Worm (Caenorhabditis elegans) whole organism, L3 larva: Measurements from ENCODE around the gene aps-2.

Experiments
- R02D3.7 ChIP-seq: fragments of 150-350 bp; optimal IDR thresholded peaks from 2 replicates; lab custom pipeline; 2014; ENCODE audit warnings: missing biosample characterization, missing genetic modification characterization
- ZK546.5 ChIP-seq: sonication (generic microtip); optimal IDR thresholded peaks from 2 replicates; lab custom pipeline; 2017; ENCODE audit warnings: missing biosample characterization, missing genetic modification characterization
- aly-2 ChIP-seq: fragments of 150-350 bp; optimal IDR thresholded peaks from 2 replicates; lab custom pipeline; 2014; ENCODE audit warnings: missing biosample characterization, missing genetic modification characterization
- ama-1 ChIP-seq: fragments of 150-350 bp; optimal IDR thresholded peaks from 2 replicates; lab custom pipeline; 2018
- ceh-16 ChIP-seq: sonication (generic microtip); optimal IDR thresholded peaks from 2 replicates; lab custom pipeline; 2017; ENCODE audit warnings: missing biosample characterization, missing genetic modification characterization
- ceh-28 ChIP-seq: fragments of 150-350 bp; optimal IDR thresholded peaks from 2 replicates; lab custom pipeline; 2014; ENCODE audit warnings: missing biosample characterization, missing genetic modification reagents, missing genetic modification characterization
- ceh-82 ChIP-seq: fragments of 150-350 bp; optimal IDR thresholded peaks from 2 replicates; lab custom pipeline; 2014; ENCODE audit warnings: missing biosample characterization, missing genetic modification characterization
- ceh-9 ChIP-seq: sonication (generic microtip); optimal IDR thresholded peaks from 2 replicates; lab custom pipeline; 2018; ENCODE audit warnings: missing biosample characterization, missing genetic modification characterization
- daf-12 ChIP-seq: fragments of 150-350 bp; optimal IDR thresholded peaks from 2 replicates; lab custom pipeline; 2014; ENCODE audit warnings: missing biosample characterization, missing genetic modification reagents, missing genetic modification characterization
- egl-27 ChIP-seq: sonication (generic microtip); optimal IDR thresholded peaks from 4 replicates; lab custom pipeline; 2017; ENCODE audit warnings: missing biosample characterization, missing genetic modification reagents, missing genetic modification characterization
- egl-5 ChIP-seq: fragments of 150-350 bp; optimal IDR thresholded peaks from 2 replicates; lab custom pipeline; 2017; ENCODE audit warnings: missing biosample characterization, missing genetic modification reagents, missing genetic modification characterization, inconsistent platforms
- elt-1 ChIP-seq: fragments of 150-350 bp; optimal IDR thresholded peaks from 2 replicates; lab custom pipeline; 2014; ENCODE audit warnings: missing biosample characterization, missing genetic modification characterization
- elt-2 ChIP-seq: sonication (generic microtip); optimal IDR thresholded peaks from 2 replicates; lab custom pipeline; 2016; ENCODE audit warnings: missing genetic modification reagents, mild to moderate bottlenecking, missing genetic modification characterization, missing compliant biosample characterization
- elt-3 ChIP-seq, 3 experiments: fragments of 150-350 bp in 1 of 3; sonication (generic microtip) in 2 of 3; optimal IDR thresholded peaks; 2 replicates in 2 of 3; 4 replicates in 1 of 3; lab custom pipeline; 2014 to 2017; ENCODE audit warnings: missing biosample characterization in 3 of 3, missing genetic modification characterization in 3 of 3
- eor-1 ChIP-seq, 2 experiments: fragments of 150-350 bp; optimal IDR thresholded peaks; 2 replicates each; lab custom pipeline; 2014 to 2018; ENCODE audit warnings: missing biosample characterization in 2 of 2, missing genetic modification characterization in 2 of 2
- fkh-10 ChIP-seq: sonication (generic microtip); optimal IDR thresholded peaks from 2 replicates; lab custom pipeline; 2017; ENCODE audit warnings: missing biosample characterization, missing genetic modification reagents, missing genetic modification characterization
- fkh-2 ChIP-seq: fragments of 150-350 bp; optimal IDR thresholded peaks from 2 replicates; lab custom pipeline; 2014; ENCODE audit warnings: missing biosample characterization, missing genetic modification reagents, missing genetic modification characterization
- fos-1 ChIP-seq: fragments of 150-350 bp; optimal IDR thresholded peaks from 2 replicates; lab custom pipeline; 2014; ENCODE audit warnings: missing biosample characterization, missing genetic modification characterization
- hmg-11 ChIP-seq: sonication (generic microtip); optimal IDR thresholded peaks from 2 replicates; lab custom pipeline; 2016; ENCODE audit warnings: missing genetic modification characterization, missing compliant biosample characterization
- jun-1 ChIP-seq: fragments of 150-350 bp; optimal IDR thresholded peaks from 2 replicates; lab custom pipeline; 2014; ENCODE audit warnings: missing biosample characterization, missing genetic modification reagents, missing genetic modification characterization
- lin-15B ChIP-seq: fragments of 150-350 bp; optimal IDR thresholded peaks from 2 replicates; lab custom pipeline; 2014; ENCODE audit warnings: missing biosample characterization, missing genetic modification characterization
- lin-39 ChIP-seq: fragments of 150-350 bp; optimal IDR thresholded peaks from 2 replicates; lab custom pipeline; 2018; ENCODE audit warnings: missing biosample characterization, missing genetic modification reagents, missing genetic modification characterization
- lsy-12 ChIP-seq: sonication (generic microtip); optimal IDR thresholded peaks from 2 replicates; lab custom pipeline; 2016; ENCODE audit warnings: mild to moderate bottlenecking, missing genetic modification characterization, missing compliant biosample characterization
- mdl-1 ChIP-seq: fragments of 150-350 bp; optimal IDR thresholded peaks from 2 replicates; lab custom pipeline; 2014; ENCODE audit warnings: missing biosample characterization, missing genetic modification characterization
- mml-1 ChIP-seq: fragments of 150-350 bp; sonication (generic microtip); optimal IDR thresholded peaks from 3 replicates; lab custom pipeline; 2014; ENCODE audit warnings: missing biosample characterization, missing genetic modification characterization
- nfya-1 ChIP-seq: sonication (generic microtip); optimal IDR thresholded peaks from 2 replicates; lab custom pipeline; 2017; ENCODE audit warnings: missing genetic modification characterization, mild to moderate bottlenecking, missing compliant biosample characterization, antibody characterized with exemption, moderate library complexity; ENCODE audit not compliant: insufficient read depth
- nhr-11 ChIP-seq: fragments of 150-350 bp; optimal IDR thresholded peaks from 2 replicates; lab custom pipeline; 2014; ENCODE audit warnings: missing biosample characterization, missing genetic modification characterization
- nhr-12 ChIP-seq: fragments of 150-350 bp; optimal IDR thresholded peaks from 2 replicates; lab custom pipeline; 2014; ENCODE audit warnings: missing biosample characterization, missing genetic modification characterization
- nhr-23 ChIP-seq: fragments of 150-350 bp; optimal IDR thresholded peaks from 2 replicates; lab custom pipeline; 2014; ENCODE audit warnings: missing biosample characterization, missing genetic modification reagents, missing genetic modification characterization
- nhr-237 ChIP-seq: fragments of 150-350 bp; optimal IDR thresholded peaks from 2 replicates; lab custom pipeline; 2014; ENCODE audit warnings: missing biosample characterization, missing genetic modification characterization
- nhr-25 ChIP-seq: sonication (generic microtip); optimal IDR thresholded peaks from 2 replicates; lab custom pipeline; 2017; ENCODE audit warnings: missing biosample characterization, missing genetic modification characterization
- nhr-28 ChIP-seq: fragments of 150-350 bp; optimal IDR thresholded peaks from 2 replicates; lab custom pipeline; 2014; ENCODE audit warnings: missing biosample characterization, missing genetic modification characterization
- nhr-43 ChIP-seq: sonication (generic microtip); optimal IDR thresholded peaks from 2 replicates; lab custom pipeline; 2016; ENCODE audit warnings: mild to moderate bottlenecking, missing genetic modification characterization, missing compliant biosample characterization; ENCODE audit not compliant: poor library complexity, severe bottlenecking
- nhr-67 ChIP-seq: fragments of 150-350 bp; optimal IDR thresholded peaks from 2 replicates; lab custom pipeline; 2014; ENCODE audit warnings: missing biosample characterization, missing genetic modification characterization
- nhr-76 ChIP-seq: fragments of 150-350 bp; sonication (generic microtip); optimal IDR thresholded peaks from 5 replicates; lab custom pipeline; 2014; ENCODE audit warnings: missing biosample characterization, missing genetic modification characterization
- nhr-77 ChIP-seq: fragments of 150-350 bp; optimal IDR thresholded peaks from 2 replicates; lab custom pipeline; 2014; ENCODE audit warnings: missing biosample characterization, missing genetic modification characterization
- pha-4 ChIP-seq: fragments of 150-350 bp; optimal IDR thresholded peaks from 2 replicates; lab custom pipeline; 2014; ENCODE audit warnings: missing biosample characterization, missing genetic modification reagents, missing genetic modification characterization
- pqm-1 ChIP-seq: fragments of 150-350 bp; optimal IDR thresholded peaks from 2 replicates; lab custom pipeline; 2017; ENCODE audit warnings: missing biosample characterization, missing genetic modification characterization, inconsistent platforms
- sea-2 ChIP-seq: fragments of 150-350 bp; sonication (generic microtip); optimal IDR thresholded peaks from 4 replicates; lab custom pipeline; 2014; ENCODE audit warnings: missing biosample characterization, missing genetic modification reagents, missing genetic modification characterization
- skn-1 ChIP-seq: fragments of 150-350 bp; optimal IDR thresholded peaks from 2 replicates; lab custom pipeline; 2014; ENCODE audit warnings: missing biosample characterization, missing genetic modification characterization
- snpc-4 ChIP-seq: fragments of 150-350 bp; optimal IDR thresholded peaks from 2 replicates; lab custom pipeline; 2014; ENCODE audit warnings: missing biosample characterization, missing genetic modification characterization
- tbx-2 ChIP-seq: sonication (generic microtip); optimal IDR thresholded peaks from 2 replicates; lab custom pipeline; 2016; ENCODE audit warnings: mild to moderate bottlenecking, missing genetic modification characterization, missing compliant biosample characterization
- unc-39 ChIP-seq: sonication (generic microtip); optimal IDR thresholded peaks from 4 replicates; lab custom pipeline; 2017; ENCODE audit warnings: missing biosample characterization, missing genetic modification characterization
- unc-62 ChIP-seq: fragments of 150-350 bp; sonication (generic microtip); optimal IDR thresholded peaks from 4 replicates; lab custom pipeline; 2014; ENCODE audit warnings: missing biosample characterization, missing genetic modification reagents, missing genetic modification characterization
- zag-1 ChIP-seq: fragments of 150-350 bp; optimal IDR thresholded peaks from 2 replicates; lab custom pipeline; 2014; ENCODE audit warnings: missing biosample characterization, missing genetic modification characterization
- ztf-11 ChIP-seq: fragments of 150-350 bp; optimal IDR thresholded peaks from 2 replicates; lab custom pipeline; 2014; ENCODE audit warnings: missing biosample characterization, missing genetic modification characterization
- ztf-4 ChIP-seq: fragments of 150-350 bp; optimal IDR thresholded peaks from 2 replicates; lab custom pipeline; 2014; ENCODE audit warnings: missing biosample characterization, missing genetic modification characterization

Gene aps-2

DNA sequence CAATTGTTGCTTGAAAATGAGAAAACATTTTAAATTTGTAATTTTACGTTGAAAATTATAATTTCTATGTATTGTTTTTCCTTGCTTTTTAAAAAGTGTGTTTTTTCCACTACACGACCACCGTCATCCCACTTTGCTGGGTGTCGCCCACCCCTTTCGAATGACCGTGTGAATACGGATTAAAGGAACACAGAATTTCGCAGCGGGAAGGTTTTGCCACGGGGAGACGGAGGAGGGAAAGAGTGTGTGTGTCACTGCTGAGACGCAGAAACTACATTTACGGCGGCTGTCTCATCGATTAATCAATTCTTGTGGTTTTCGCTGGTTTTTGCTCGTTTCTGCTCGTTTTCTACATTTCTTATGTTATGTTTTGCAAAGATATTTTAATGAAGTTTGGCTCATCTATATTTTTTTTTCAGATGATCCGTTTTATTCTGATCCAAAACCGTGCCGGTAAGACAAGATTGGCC is at the start of gene aps-2:
Gene aps-2 (plus strand): TSS at position 420 of the 470 bp plus-strand sequence.
- no peak for TF ChIP-seq ztf-11 (tag; lab: Kevin White, UChicago)
- peak; percentile 61 for TF ChIP-seq ceh-28 (tag; lab: Kevin White, UChicago)
- peak; percentile 25 for TF ChIP-seq fkh-10 (GFP tag; lab: Kevin White, UChicago)
- TF ChIP-seq lin-39 (tag; lab: Kevin White, UChicago) = peak; percentile 78
- no peak for TF ChIP-seq aly-2 (tag; lab: Kevin White, UChicago)
- no peak for TF ChIP-seq nhr-77 (tag; lab: Kevin White, UChicago)
- no peak for TF ChIP-seq elt-3 (tag; optimal IDR thresholded peaks at IDR 0.05; lab: Kevin White, UChicago)
- no peak for TF ChIP-seq nhr-11
- TF ChIP-seq ztf-4 (tag; lab: Kevin White, UChicago) = no peak
- TF ChIP-seq pha-4 (tag; lab: Kevin White, UChicago) = no peak
- TF ChIP-seq skn-1 (tag; lab: Kevin White, UChicago) = peak; percentile 21
- TF ChIP-seq unc-62 (GFP tag; lab: Kevin White, UChicago) = no peak
- peak; percentile 61 for TF ChIP-seq snpc-4
- TF ChIP-seq ceh-9 (tag; lab: Kevin White, UChicago) = no peak
- TF ChIP-seq lin-15B (tag; lab: Kevin White, UChicago) = peak; percentile 35
- no peak for TF ChIP-seq pqm-1
- peak; percentile 38 for TF ChIP-seq elt-2 (tag; lab: Kevin White, UChicago)
- peak; percentile 90 for TF ChIP-seq R02D3.7 (tag; lab: Kevin White, UChicago)
- TF ChIP-seq zag-1 (tag; lab: Kevin White, UChicago) = no peak
- no peak for TF ChIP-seq mdl-1 (tag; lab: Kevin White, UChicago)
- TF ChIP-seq ama-1 (lab: Kevin White, UChicago) = no peak
- TF ChIP-seq eor-1 (tag; optimal IDR thresholded peaks at IDR 0.05; lab: Kevin White, UChicago) = no peak
- no peak for TF ChIP-seq fos-1
- TF ChIP-seq nfya-1 = peak; percentile 82
- peak; percentile 83 for TF ChIP-seq hmg-11 (tag; lab: Kevin White, UChicago)
- peak; percentile 64 for TF ChIP-seq nhr-25 (tag; lab: Kevin White, UChicago)
- TF ChIP-seq nhr-23 (tag; lab: Kevin White, UChicago) = peak; percentile 35
- no peak for TF ChIP-seq nhr-76 (tag; lab: Kevin White, UChicago)
- TF ChIP-seq lsy-12 (tag; lab: Kevin White, UChicago) = no peak
- no peak for TF ChIP-seq ceh-82 (tag; lab: Kevin White, UChicago)
- TF ChIP-seq ceh-16 (tag; lab: Kevin White, UChicago) = no peak
- no peak for TF ChIP-seq nhr-237 (tag; lab: Kevin White, UChicago)
- TF ChIP-seq elt-1 (tag; lab: Kevin White, UChicago) = no peak
- no peak for TF ChIP-seq fkh-2 (tag; lab: Kevin White, UChicago)
- no peak for TF ChIP-seq ZK546.5 (tag; lab: Kevin White, UChicago)
- TF ChIP-seq nhr-67 = no peak
- TF ChIP-seq sea-2 (GFP tag; lab: Kevin White, UChicago) = peak; percentile 93
- TF ChIP-seq unc-39 (tag; lab: Kevin White, UChicago) = no peak
- TF ChIP-seq egl-27 (tag; lab: Kevin White, UChicago) = no peak
- peak; percentile 59 for TF ChIP-seq egl-5 (tag; lab: Kevin White, UChicago)
- no peak for TF ChIP-seq nhr-12 (tag; lab: Kevin White, UChicago)
- no peak for TF ChIP-seq daf-12 (tag; lab: Kevin White, UChicago)
- TF ChIP-seq nhr-43 (tag; lab: Kevin White, UChicago) = peak; percentile 12
- no peak for TF ChIP-seq tbx-2 (tag; lab: Kevin White, UChicago)
- TF ChIP-seq jun-1 = no peak
- no peak for TF ChIP-seq nhr-28
- TF ChIP-seq mml-1 (tag; lab: Kevin White, UChicago) = no peak
- TF ChIP-seq, all 47 proteins: peak for 15
